Fruit fly (Drosophila melanogaster) Kc167 (cell line): ENCODE results near the gene gammaTub23C.

Source experiments
- Sin3A ChIP-seq: fragments of >200 bp; optimal IDR thresholded peaks from 2 replicates; lab custom pipeline; 2018; ENCODE audit warnings: missing external identifiers
- h ChIP-seq: fragments of >200 bp; optimal IDR thresholded peaks from 3 replicates; lab custom pipeline; 2018; ENCODE audit warnings: missing external identifiers
- insv ChIP-seq: fragments of >200 bp; optimal IDR thresholded peaks from 3 replicates; lab custom pipeline; 2018; ENCODE audit warnings: missing external identifiers

DNA sequence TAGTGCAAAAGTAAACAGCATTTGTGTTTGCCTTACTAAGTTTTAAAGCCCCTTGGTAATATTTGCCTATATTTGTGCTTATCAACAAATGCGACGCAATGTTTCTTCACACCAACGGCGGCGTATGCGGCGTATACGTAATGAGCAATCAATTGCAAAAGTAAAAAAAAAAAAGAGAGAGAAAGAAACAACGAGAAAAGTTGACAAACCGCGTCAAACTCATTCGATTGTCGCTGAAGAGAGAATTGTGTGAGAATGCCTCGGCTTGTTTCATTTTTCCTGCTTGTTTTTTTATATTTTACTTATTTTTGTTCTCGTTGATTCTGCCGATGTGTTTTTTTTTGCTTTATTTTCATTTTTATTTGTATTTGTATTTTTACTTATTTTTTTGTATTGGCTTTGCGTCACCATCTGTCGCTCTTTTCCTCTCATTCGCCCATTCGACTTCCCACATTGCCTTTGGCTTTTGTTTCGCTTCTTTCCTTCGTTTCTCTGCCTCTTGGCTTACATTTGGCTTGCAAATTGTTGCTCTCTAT lies 48.4 kb upstream of the gammaTub23C start:
- TF ChIP-seq h (lab: Kevin White, UChicago) = no peak
- no peak for TF ChIP-seq Sin3A (lab: Kevin White, UChicago)
- no peak for TF ChIP-seq insv (lab: Kevin White, UChicago)
